Fruit fly (Drosophila melanogaster) Kc167 (cell line): ENCODE data around the gene CG32687.

Experiments used
- Myc ChIP-seq: fragments of >200 bp; optimal IDR thresholded peaks from 2 replicates; lab custom pipeline; 2017; ENCODE audit warnings: missing external identifiers
- Sin3A ChIP-seq: fragments of >200 bp; optimal IDR thresholded peaks from 2 replicates; lab custom pipeline; 2018; ENCODE audit warnings: missing external identifiers
- h ChIP-seq: fragments of >200 bp; optimal IDR thresholded peaks from 3 replicates; lab custom pipeline; 2018; ENCODE audit warnings: missing external identifiers
- insv ChIP-seq: fragments of >200 bp; optimal IDR thresholded peaks from 3 replicates; lab custom pipeline; 2018; ENCODE audit warnings: missing external identifiers
- psq ChIP-seq: fragments of >200 bp; optimal IDR thresholded peaks from 2 replicates; lab custom pipeline; 2017; ENCODE audit warnings: missing external identifiers
- ttk ChIP-seq: sonication (Bioruptor generic); optimal IDR thresholded peaks from 2 replicates; lab custom pipeline; 2017; ENCODE audit warnings: missing external identifiers

dm6 chrX:10513611-10514010, 26.6 kb upstream of the CG32687 start:
- TF ChIP-seq insv = no peak
- no peak for TF ChIP-seq h (lab: Kevin White, UChicago)
- no peak for TF ChIP-seq psq (lab: Kevin White, UChicago)
- TF ChIP-seq Sin3A = no peak
- TF ChIP-seq ttk (lab: Kevin White, UChicago) = no peak
- TF ChIP-seq Myc (lab: Kevin White, UChicago) = no peak
